Fruit fly (Drosophila melanogaster): ENCODE data around the gene Or85c.

Or85c gene

dm6 chr3R:8512922-8513321 is at the start of gene Or85c:
TSS of gene Or85c (minus strand) at chr3R:8513022.
- no peak for TF ChIP-seq CG17801 (GFP tag; optimal IDR thresholded peaks at IDR 0.05; ENCODE audit: partially characterized antibody)

- no peak for TF ChIP-seq CG17801 (GFP tag; optimal IDR thresholded peaks at IDR 0.05; ENCODE audit: partially characterized antibody)
Measured at dm6 chr3R:8562484-8562886, 49.7 kb upstream of the Or85c start, which contains the start of the genes mRpS18A and CG31460. TSS of gene mRpS18A (minus strand) at chr3R:8562593. TSS of gene CG31460 (plus strand) at chr3R:8562673.

dm6 chr3R:8561522-8561921 is 48.7 kb upstream of the Or85c start, which contains the start of gene pch2:
TSS of gene pch2 (minus strand) at chr3R:8561764.
- TF ChIP-seq CG17801 (GFP tag; optimal IDR thresholded peaks at IDR 0.05; ENCODE audit: partially characterized antibody): no peak

DNA sequence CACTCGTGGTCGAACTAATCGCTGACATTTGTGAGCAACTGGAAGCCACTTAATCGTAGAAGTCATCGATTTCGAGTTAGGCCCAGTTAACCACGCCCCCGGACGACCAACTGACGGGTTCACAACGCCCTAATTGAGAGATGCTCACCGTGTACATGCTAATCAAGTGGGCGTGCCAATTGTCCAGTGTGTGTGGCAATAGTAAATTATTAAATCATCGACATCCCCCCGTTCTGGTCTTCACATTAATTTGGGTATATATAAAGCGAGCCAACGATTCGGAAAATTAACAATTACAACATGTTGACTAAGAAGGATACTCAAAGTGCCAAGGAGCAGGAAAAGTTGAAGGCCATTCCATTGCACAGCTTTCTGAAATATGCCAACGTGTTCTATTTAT is 39.5 kb upstream of the Or85c start, which contains the start of gene Or85d:
Gene Or85d, plus strand, starts transcription at position 301 of the 400 bp plus-strand sequence.
- TF ChIP-seq CG17801 (GFP tag; optimal IDR thresholded peaks at IDR 0.05; ENCODE audit: partially characterized antibody): no peak

DNA sequence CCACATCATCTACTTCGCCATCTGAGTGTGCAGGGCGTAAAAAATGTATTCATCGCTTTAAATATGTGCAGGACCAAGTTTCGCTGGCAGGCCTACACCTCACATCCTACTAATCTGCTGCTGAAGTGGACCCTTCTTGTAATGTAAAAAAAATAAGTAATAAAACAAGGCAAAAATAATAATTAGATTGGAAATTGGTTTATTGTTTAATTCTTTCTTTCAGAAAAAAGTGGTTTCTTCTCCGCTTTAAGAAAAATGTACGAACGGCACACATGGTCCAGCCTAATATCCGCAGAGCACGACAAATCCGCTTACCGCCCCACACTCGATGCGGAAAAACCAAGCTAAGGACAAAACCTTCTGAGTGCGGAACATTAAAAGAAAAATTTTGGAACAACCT is 33.1 kb upstream of the Or85c start:
- TF ChIP-seq CG17801 (GFP tag; optimal IDR thresholded peaks at IDR 0.05; ENCODE audit: partially characterized antibody): no peak

DNA sequence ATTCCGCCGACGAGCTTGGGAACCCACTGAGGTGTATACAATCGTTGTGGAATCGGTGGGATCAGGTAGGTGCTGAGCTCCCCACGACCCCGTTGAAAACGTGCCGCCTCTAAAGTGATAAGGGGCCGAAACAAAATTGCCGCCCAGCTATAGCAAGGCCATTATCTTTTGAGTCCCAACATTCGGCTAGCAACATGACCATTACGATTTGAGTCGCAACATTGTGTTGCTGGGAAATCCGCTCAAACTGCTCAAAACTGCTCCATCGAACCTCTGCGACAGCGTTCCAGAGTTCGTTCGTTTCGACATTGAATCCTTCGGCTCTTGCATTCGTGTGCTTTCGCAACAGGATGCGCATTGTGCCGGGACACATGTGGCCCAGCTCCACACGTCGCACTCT is 16.0 kb upstream of the Or85c start, which contains the start of gene CG11741:
Gene CG11741, minus strand, starts transcription at position 16 of the 400 bp plus-strand sequence.
- no peak for TF ChIP-seq CG17801 (GFP tag; optimal IDR thresholded peaks at IDR 0.05; ENCODE audit: partially characterized antibody)

- no peak for TF ChIP-seq CG17801 (GFP tag; optimal IDR thresholded peaks at IDR 0.05; ENCODE audit: partially characterized antibody)
Measured at dm6 chr3R:8524277-8524676, 11.5 kb upstream of the Or85c start.

- TF ChIP-seq CG17801 (GFP tag; optimal IDR thresholded peaks at IDR 0.05; ENCODE audit: partially characterized antibody): no peak
Measured at dm6 chr3R:8523668-8524067, 10.8 kb upstream of the Or85c start, which contains the start of gene CG31259. TSS of gene CG31259 (plus strand) at chr3R:8523944.

- TF ChIP-seq CG17801 (GFP tag; optimal IDR thresholded peaks at IDR 0.05; ENCODE audit: partially characterized antibody): no peak
Measured at dm6 chr3R:8521499-8521898, 8.7 kb upstream of the Or85c start, which contains the start of gene CG31454. TSS of gene CG31454 (plus strand) at chr3R:8521658.

DNA sequence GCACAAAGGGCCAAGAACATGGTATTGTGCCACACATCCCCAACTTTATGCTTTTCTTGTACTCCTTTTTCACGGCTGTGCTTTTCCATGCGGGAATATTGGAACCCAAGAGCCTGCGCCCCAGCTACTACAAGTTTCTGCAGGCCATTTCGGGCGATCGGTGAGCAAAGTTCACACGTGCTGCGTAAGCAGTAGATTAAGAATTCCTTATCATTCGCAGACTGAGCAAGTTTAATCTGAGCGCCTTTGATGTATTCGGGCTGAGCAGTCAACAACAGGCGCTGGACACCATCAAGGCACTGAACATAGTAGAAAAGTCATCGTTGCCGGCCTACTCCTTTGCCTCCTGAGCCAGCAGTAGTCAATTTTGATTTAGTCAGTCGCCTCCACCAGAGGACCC is 8.0 kb upstream of the Or85c start:
- no peak for TF ChIP-seq CG17801 (GFP tag; optimal IDR thresholded peaks at IDR 0.05; ENCODE audit: partially characterized antibody)

DNA sequence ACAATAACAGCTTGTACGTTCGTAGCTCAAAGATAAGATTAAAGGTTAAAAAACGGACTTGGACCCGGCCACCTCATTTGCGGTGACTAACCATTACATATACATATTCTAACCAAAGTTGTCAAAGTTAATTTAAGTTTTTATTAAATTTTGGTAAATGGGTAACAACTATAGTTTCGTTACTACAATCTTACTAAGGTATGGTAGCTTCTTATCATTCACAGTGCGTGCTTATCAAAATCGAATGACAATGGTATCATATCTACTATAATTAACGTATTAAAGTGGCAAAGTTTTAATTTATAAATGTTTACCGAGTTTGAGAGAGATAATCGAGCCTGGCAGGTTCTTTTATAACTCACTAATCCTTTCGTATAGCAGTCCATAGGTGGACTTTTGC is 6.3 kb upstream of the Or85c start:
- TF ChIP-seq CG17801 (GFP tag; optimal IDR thresholded peaks at IDR 0.05; ENCODE audit: partially characterized antibody): no peak

DNA sequence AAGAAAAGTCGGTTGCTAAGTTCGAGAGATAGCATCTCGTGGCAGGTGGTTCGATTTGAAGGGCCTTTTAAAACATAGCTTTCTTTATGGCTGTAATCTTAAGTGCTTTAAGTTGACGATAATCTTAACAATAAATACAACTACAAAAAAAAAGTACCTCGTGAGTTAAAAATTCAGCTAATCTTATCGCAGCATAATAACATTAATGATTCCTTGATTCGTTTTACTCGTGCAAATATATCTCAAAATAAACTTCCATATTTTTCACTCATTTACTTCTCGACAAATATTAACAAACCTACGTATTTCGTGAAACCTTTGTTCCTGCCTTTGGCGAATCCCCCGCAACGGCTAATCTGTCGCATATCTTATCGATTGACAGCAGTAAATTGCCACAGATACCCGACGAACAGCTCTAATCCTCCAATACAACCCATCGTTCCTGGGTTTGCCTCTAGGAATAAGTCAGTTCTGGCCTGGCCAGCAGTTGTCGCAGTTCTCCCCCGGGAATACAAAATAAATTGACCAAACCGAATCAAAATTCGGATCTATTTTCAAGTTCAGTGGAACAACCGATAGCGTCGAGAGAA is 5.8 kb upstream of the Or85c start:
- TF ChIP-seq CG17801 (GFP tag; optimal IDR thresholded peaks at IDR 0.05; ENCODE audit: partially characterized antibody): no peak

DNA sequence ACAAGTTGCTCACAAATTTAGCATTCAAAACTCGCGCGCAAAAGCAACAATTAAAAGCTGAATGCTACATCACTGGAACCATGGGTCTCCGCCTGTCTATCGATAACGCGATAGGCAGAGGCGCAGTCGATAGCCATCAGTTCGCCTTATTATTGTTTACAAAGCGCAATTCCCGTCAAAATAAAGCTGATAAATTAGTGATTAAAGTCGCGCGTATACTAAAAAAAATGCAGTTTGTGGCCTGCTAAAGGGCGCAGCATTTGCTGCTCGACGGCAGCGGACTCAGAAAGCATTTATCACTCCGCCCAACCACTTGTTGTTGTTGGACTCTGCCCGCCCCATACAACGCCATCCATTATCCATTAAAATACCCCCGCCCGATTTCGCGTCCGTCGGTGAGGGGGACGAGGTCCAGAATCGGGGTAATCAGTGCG is 4.9 kb upstream of the Or85c start, which contains the start of gene CG11737:
Gene CG11737, plus strand, starts transcription at position 117 of the 434 bp plus-strand sequence.
- TF ChIP-seq CG17801 (GFP tag; optimal IDR thresholded peaks at IDR 0.05; ENCODE audit: partially characterized antibody): no peak

- TF ChIP-seq CG17801 (GFP tag; optimal IDR thresholded peaks at IDR 0.05; ENCODE audit: partially characterized antibody): no peak
Measured at dm6 chr3R:8511258-8511657, 1.6 kb downstream of the Or85c start, which contains the start of gene Or85b. TSS of gene Or85b (minus strand) at chr3R:8511358.

- no peak for TF ChIP-seq CG17801 (GFP tag; optimal IDR thresholded peaks at IDR 0.05; ENCODE audit: partially characterized antibody)
Measured at dm6 chr3R:8484573-8484972, 28.2 kb downstream of the Or85c start.

DNA sequence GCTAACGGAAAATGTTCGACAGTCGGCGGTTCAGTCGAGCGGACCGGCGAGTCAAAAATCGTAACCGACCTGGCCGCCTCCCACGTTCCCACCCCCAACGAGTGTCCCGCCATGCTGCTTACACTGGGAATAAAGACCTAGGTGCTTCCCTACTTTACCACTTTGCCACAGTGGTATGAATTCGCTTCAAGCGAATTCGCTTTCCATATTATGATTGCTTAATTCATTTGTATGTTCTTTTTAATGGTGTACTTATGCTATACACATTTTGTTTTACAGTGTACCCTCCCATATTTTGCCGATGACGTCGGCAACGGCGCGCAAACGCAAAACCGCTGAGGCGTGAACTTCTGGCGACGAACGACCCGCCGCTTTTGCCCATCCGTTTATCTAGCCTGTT is 29.9 kb downstream of the Or85c start:
- TF ChIP-seq CG17801 (GFP tag; optimal IDR thresholded peaks at IDR 0.05; ENCODE audit: partially characterized antibody): no peak

Data from ovary, adult (tissue).